Worm (Caenorhabditis elegans) whole organism, L1 larva: ENCODE data around the gene osm-1.

Source experiments
- C34B4.2 ChIP-seq: sonication (generic microtip); optimal IDR thresholded peaks from 2 replicates; lab custom pipeline; 2017; ENCODE audit warnings: mild to moderate bottlenecking, missing genetic modification characterization, missing compliant biosample characterization
- F16B12.6 ChIP-seq: fragments of 150-350 bp; optimal IDR thresholded peaks from 2 replicates; lab custom pipeline; 2014; ENCODE audit warnings: missing biosample characterization, missing genetic modification characterization
- aha-1 ChIP-seq: fragments of 150-350 bp; optimal IDR thresholded peaks from 2 replicates; lab custom pipeline; 2014; ENCODE audit warnings: missing biosample characterization, missing genetic modification characterization
- alr-1 ChIP-seq: fragments of 200-800 bp; sonication (Bioruptor generic); optimal IDR thresholded peaks from 2 replicates; lab custom pipeline; 2018; ENCODE audit warnings: borderline replicate concordance, mild to moderate bottlenecking, missing genetic modification characterization, missing compliant biosample characterization
- ama-1 ChIP-seq: fragments of 150-350 bp; optimal IDR thresholded peaks from 2 replicates; lab custom pipeline; 2014
- ceh-63 ChIP-seq: fragments of 200-800 bp; sonication (Bioruptor generic); optimal IDR thresholded peaks from 2 replicates; lab custom pipeline; 2018; ENCODE audit warnings: mild to moderate bottlenecking, missing genetic modification characterization, missing compliant biosample characterization
- ceh-82 ChIP-seq, 3 experiments: fragments of 150-350 bp in 1 of 3; sonication (generic microtip) in 2 of 3; optimal IDR thresholded peaks; 2 replicates each; lab custom pipeline; 2014 to 2017; ENCODE audit warnings: missing biosample characterization in 3 of 3, missing genetic modification characterization in 3 of 3
- ces-1 ChIP-seq: fragments of 150-350 bp; optimal IDR thresholded peaks from 2 replicates; lab custom pipeline; 2014; ENCODE audit warnings: missing biosample characterization, missing genetic modification reagents, missing genetic modification characterization
- dpl-1 ChIP-seq, 3 experiments: fragments of 150-350 bp in 2 of 3; sonication (generic microtip) in 1 of 3; optimal IDR thresholded peaks; 2 replicates each; lab custom pipeline; 2014 to 2017; ENCODE audit warnings: missing biosample characterization in 3 of 3, missing genetic modification characterization in 3 of 3, missing genetic modification reagents in 3 of 3
- dsc-1 ChIP-seq: sonication (generic microtip); optimal IDR thresholded peaks from 2 replicates; lab custom pipeline; 2016; ENCODE audit warnings: mild to moderate bottlenecking, missing genetic modification characterization, missing compliant biosample characterization
- efl-1 ChIP-seq, 4 experiments: fragments of 150-350 bp; optimal IDR thresholded peaks in 3 of 4; peaks in 1 of 4; 1 replicate in 1 of 4; 2 replicates in 3 of 4; lab custom pipeline; 2014; ENCODE audit warnings: missing biosample characterization in 2 of 4, missing genetic modification characterization in 2 of 4, missing genetic modification reagents in 2 of 4
- efl-3 ChIP-seq: fragments of 200-800 bp; sonication (Bioruptor generic); optimal IDR thresholded peaks from 2 replicates; lab custom pipeline; 2018; ENCODE audit warnings: mild to moderate bottlenecking, missing genetic modification characterization, missing compliant biosample characterization
- egl-13 ChIP-seq: sonication (generic microtip); optimal IDR thresholded peaks from 2 replicates; lab custom pipeline; 2016; ENCODE audit warnings: missing genotype, missing genetic modification reagents, missing genetic modification characterization, missing compliant biosample characterization
- fkh-10 ChIP-seq: sonication (generic microtip); optimal IDR thresholded peaks from 2 replicates; lab custom pipeline; 2017; ENCODE audit warnings: missing biosample characterization, missing genetic modification reagents, missing genetic modification characterization
- fkh-4 ChIP-seq: sonication (generic microtip); optimal IDR thresholded peaks from 2 replicates; lab custom pipeline; 2016; ENCODE audit warnings: missing compliant biosample characterization, missing genetic modification characterization, borderline replicate concordance
- fkh-8 ChIP-seq: sonication (generic microtip); optimal IDR thresholded peaks from 2 replicates; lab custom pipeline; 2016; ENCODE audit warnings: mild to moderate bottlenecking, missing genetic modification characterization, missing compliant biosample characterization
- hlh-17 ChIP-seq: fragments of 200-800 bp; sonication (Bioruptor generic); optimal IDR thresholded peaks from 2 replicates; lab custom pipeline; 2018; ENCODE audit warnings: missing genetic modification characterization, mild to moderate bottlenecking, missing compliant biosample characterization, moderate library complexity, borderline replicate concordance
- isw-1 ChIP-seq: fragments of 200-800 bp; sonication (Bioruptor generic); IDR thresholded peaks from 2 replicates; pipeline ENCODE4 v1.3.6; 2022; ENCODE audit warnings: missing genetic modification characterization, missing compliant biosample characterization
- lin-14 ChIP-seq: fragments of 200-800 bp; sonication (Bioruptor generic); optimal IDR thresholded peaks from 2 replicates; lab custom pipeline; 2018; ENCODE audit warnings: mild to moderate bottlenecking, missing genetic modification characterization, moderate library complexity, missing compliant biosample characterization
- lin-15B ChIP-seq: fragments of 150-350 bp; sonication (generic microtip); optimal IDR thresholded peaks from 3 replicates; lab custom pipeline; 2014; ENCODE audit warnings: missing biosample characterization, missing genetic modification characterization
- lin-39 ChIP-seq: fragments of 150-350 bp; optimal IDR thresholded peaks from 2 replicates; lab custom pipeline; 2014; ENCODE audit warnings: missing biosample characterization, missing genetic modification reagents, missing genetic modification characterization
- lir-3 ChIP-seq: sonication (generic microtip); optimal IDR thresholded peaks from 2 replicates; lab custom pipeline; 2016; ENCODE audit warnings: mild to moderate bottlenecking, missing genetic modification characterization, moderate library complexity, missing compliant biosample characterization; ENCODE audit not compliant: poor library complexity
- lsy-2 ChIP-seq, 2 experiments: fragments of 150-350 bp; optimal IDR thresholded peaks; 2 replicates each; lab custom pipeline; 2014; ENCODE audit warnings: missing biosample characterization in 2 of 2, missing genetic modification characterization in 2 of 2
- mab-9 ChIP-seq: fragments of 200-800 bp; sonication (Bioruptor generic); IDR thresholded peaks from 2 replicates; pipeline ENCODE4 v1.3.6; 2022; ENCODE audit warnings: missing genetic modification reagents, missing genetic modification characterization, missing compliant biosample characterization
- mef-2 ChIP-seq: fragments of 150-350 bp; optimal IDR thresholded peaks from 2 replicates; lab custom pipeline; 2014; ENCODE audit warnings: missing biosample characterization, missing genetic modification characterization
- mep-1 ChIP-seq: fragments of 150-350 bp; optimal IDR thresholded peaks from 2 replicates; lab custom pipeline; 2014; ENCODE audit warnings: missing biosample characterization, missing genetic modification characterization
- nhr-12 ChIP-seq: sonication (generic microtip); optimal IDR thresholded peaks from 2 replicates; lab custom pipeline; 2017; ENCODE audit warnings: missing biosample characterization, missing genetic modification characterization
- nhr-19 ChIP-seq: fragments of 200-800 bp; sonication (Bioruptor generic); conservative IDR thresholded peaks from 2 replicates; pipeline ENCODE4 v1.3.6; 2022; ENCODE audit warnings: missing genetic modification characterization, missing compliant biosample characterization
- nhr-237 ChIP-seq: fragments of 150-350 bp; optimal IDR thresholded peaks from 2 replicates; lab custom pipeline; 2014; ENCODE audit warnings: missing biosample characterization, missing genetic modification characterization
- nhr-28 ChIP-seq: fragments of 150-350 bp; optimal IDR thresholded peaks from 2 replicates; lab custom pipeline; 2014; ENCODE audit warnings: missing biosample characterization, missing genetic modification characterization
- nhr-71 ChIP-seq: sonication (generic microtip); optimal IDR thresholded peaks from 2 replicates; lab custom pipeline; 2016; ENCODE audit warnings: mild to moderate bottlenecking, missing genetic modification characterization, moderate library complexity, missing compliant biosample characterization
- nhr-76 ChIP-seq: sonication (generic microtip); optimal IDR thresholded peaks from 2 replicates; lab custom pipeline; 2017; ENCODE audit warnings: missing biosample characterization, missing genetic modification characterization
- nhr-77 ChIP-seq: fragments of 150-350 bp; optimal IDR thresholded peaks from 2 replicates; lab custom pipeline; 2014; ENCODE audit warnings: missing biosample characterization, missing genetic modification characterization
- nhr-84 ChIP-seq: sonication (generic microtip); optimal IDR thresholded peaks from 2 replicates; lab custom pipeline; 2017; ENCODE audit warnings: missing biosample characterization, missing genetic modification characterization
- nhr-85 ChIP-seq: sonication (generic microtip); peaks from one replicate; lab custom pipeline; 2016; ENCODE audit warnings: missing genetic modification characterization, inconsistent platforms, missing compliant biosample characterization
- nhr-90 ChIP-seq: sonication (generic microtip); optimal IDR thresholded peaks from 2 replicates; lab custom pipeline; 2016; ENCODE audit warnings: mild to moderate bottlenecking, missing genetic modification characterization, missing compliant biosample characterization; ENCODE audit not compliant: poor library complexity
- pag-3 ChIP-seq: sonication (generic microtip); optimal IDR thresholded peaks from 2 replicates; lab custom pipeline; 2017; ENCODE audit warnings: missing genetic modification characterization, mild to moderate bottlenecking, missing compliant biosample characterization, antibody characterized with exemption, borderline replicate concordance; ENCODE audit not compliant: insufficient read depth
- rnt-1 ChIP-seq: sonication (generic microtip); optimal IDR thresholded peaks from 2 replicates; lab custom pipeline; 2016; ENCODE audit warnings: mild to moderate bottlenecking, missing genetic modification characterization, moderate library complexity, missing compliant biosample characterization
- snpc-4 ChIP-seq: fragments of 150-350 bp; optimal IDR thresholded peaks from 2 replicates; lab custom pipeline; 2014; ENCODE audit warnings: missing biosample characterization, missing genetic modification characterization
- snu-23 ChIP-seq: sonication (generic microtip); optimal IDR thresholded peaks from 2 replicates; lab custom pipeline; 2016; ENCODE audit warnings: missing genetic modification characterization, missing compliant biosample characterization
- sox-4 ChIP-seq: sonication (generic microtip); optimal IDR thresholded peaks from 2 replicates; lab custom pipeline; 2016; ENCODE audit warnings: missing genetic modification characterization, missing compliant biosample characterization
- sptf-1 ChIP-seq: fragments of 150-350 bp; optimal IDR thresholded peaks from 2 replicates; lab custom pipeline; 2014; ENCODE audit warnings: missing biosample characterization, missing genetic modification characterization
- sup-37 ChIP-seq: fragments of 200-800 bp; sonication (Bioruptor generic); optimal IDR thresholded peaks from 2 replicates; lab custom pipeline; 2018; ENCODE audit warnings: mild to moderate bottlenecking, missing genetic modification characterization, missing compliant biosample characterization
- swsn-7 ChIP-seq: sonication (generic microtip); optimal IDR thresholded peaks from 2 replicates; lab custom pipeline; 2016; ENCODE audit warnings: missing genetic modification characterization, missing compliant biosample characterization
- tlp-1 ChIP-seq: fragments of 150-350 bp; optimal IDR thresholded peaks from 2 replicates; lab custom pipeline; 2014; ENCODE audit warnings: missing biosample characterization, missing genetic modification characterization
- unc-130 ChIP-seq: fragments of 150-350 bp; optimal IDR thresholded peaks from 2 replicates; lab custom pipeline; 2017; ENCODE audit warnings: missing biosample characterization, missing genetic modification characterization, inconsistent platforms
- unc-62 ChIP-seq: fragments of 150-350 bp; optimal IDR thresholded peaks from 2 replicates; lab custom pipeline; 2014; ENCODE audit warnings: missing biosample characterization, missing genetic modification reagents, missing genetic modification characterization
- unc-86 ChIP-seq: sonication (generic microtip); optimal IDR thresholded peaks from 2 replicates; lab custom pipeline; 2016; ENCODE audit warnings: missing genetic modification characterization, missing compliant biosample characterization
- vab-15 ChIP-seq: sonication (generic microtip); optimal IDR thresholded peaks from 2 replicates; lab custom pipeline; 2017; ENCODE audit warnings: missing genotype, mild to moderate bottlenecking, missing genetic modification characterization, missing compliant biosample characterization
- xbp-1 ChIP-seq: sonication (generic microtip); optimal IDR thresholded peaks from 2 replicates; lab custom pipeline; 2016; ENCODE audit warnings: missing genetic modification characterization, missing compliant biosample characterization
- zag-1 ChIP-seq: fragments of 150-350 bp; optimal IDR thresholded peaks from 2 replicates; lab custom pipeline; 2014; ENCODE audit warnings: missing biosample characterization, missing genetic modification characterization
- ztf-11 ChIP-seq, 2 experiments: sonication (generic microtip); optimal IDR thresholded peaks; 2 replicates each; lab custom pipeline; 2016 to 2017; ENCODE audit warnings: missing genetic modification characterization in 2 of 2, missing biosample characterization in 1 of 2, missing compliant biosample characterization in 1 of 2
- ztf-4 ChIP-seq: fragments of 150-350 bp; optimal IDR thresholded peaks from 2 replicates; lab custom pipeline; 2014; ENCODE audit warnings: missing biosample characterization, missing genetic modification characterization

osm-1 gene

DNA sequence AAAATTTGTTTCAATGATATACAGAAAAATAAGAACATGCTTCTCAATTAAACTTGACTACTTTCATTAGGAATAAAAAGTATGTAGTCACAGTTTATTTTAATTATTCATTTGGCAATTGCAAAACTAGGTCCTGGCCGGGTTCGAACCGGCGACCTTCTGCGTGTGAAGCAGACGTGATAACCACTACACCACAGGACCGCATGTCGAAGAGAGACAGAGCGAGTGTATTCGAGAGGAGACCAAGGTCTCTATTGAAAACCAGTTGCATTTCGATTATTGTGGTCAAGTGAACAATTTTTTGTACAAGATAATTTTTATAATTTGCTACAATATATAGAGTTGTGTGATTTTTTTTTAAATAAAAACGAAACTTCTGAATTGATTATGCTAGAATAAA, 50.3 kb downstream of the osm-1 start:
- TF ChIP-seq egl-13 (tag; lab: Kevin White, UChicago): peak; percentile 28
- no peak for TF ChIP-seq lin-15B (tag; lab: Kevin White, UChicago)
- peak in 1 of 2 experiments; percentile 19 for TF ChIP-seq ztf-11 (tag; optimal IDR thresholded peaks at IDR 0.05; lab: Kevin White, UChicago)
- no peak for TF ChIP-seq nhr-84 (tag; lab: Kevin White, UChicago)
- TF ChIP-seq unc-62: no peak
- TF ChIP-seq C34B4.2 (tag; lab: Kevin White, UChicago): no peak
- TF ChIP-seq nhr-19 (GFP tag; lab: Robert Waterston, UW): peak; percentile 67
- peak; percentile 76 for TF ChIP-seq dsc-1 (tag; lab: Kevin White, UChicago)
- peak; percentile 63 for TF ChIP-seq nhr-85
- TF ChIP-seq nhr-12 (tag; lab: Kevin White, UChicago): no peak
- no peak for TF ChIP-seq aha-1 (tag; lab: Kevin White, UChicago)
- TF ChIP-seq unc-86 (tag; lab: Kevin White, UChicago): peak; percentile 28
- TF ChIP-seq swsn-7 (tag; lab: Kevin White, UChicago): peak; percentile 66
- TF ChIP-seq mab-9 (GFP tag; lab: Robert Waterston, UW): no peak
- peak; percentile 78 for TF ChIP-seq nhr-90 (tag; lab: Kevin White, UChicago)
- TF ChIP-seq fkh-4 (tag; lab: Kevin White, UChicago): no peak
- TF ChIP-seq alr-1: no peak
- no peak for TF ChIP-seq nhr-76 (tag; lab: Kevin White, UChicago)
- TF ChIP-seq mef-2 (tag; lab: Kevin White, UChicago): no peak
- TF ChIP-seq ceh-63 (GFP tag; lab: Kevin White, UChicago): no peak
- peak; percentile 28 for TF ChIP-seq efl-1 (optimal IDR thresholded peaks at IDR 0.05; lab: Kevin White, UChicago)
- TF ChIP-seq efl-1 (GFP tag; optimal IDR thresholded peaks at IDR 0.05 in 1 of 2; lab: Kevin White, UChicago): peak in 1 of 2 experiments; percentile 83
- TF ChIP-seq lin-14 (GFP tag; lab: Kevin White, UChicago): peak; percentile 70
- peak; percentile 33 to 61 for TF ChIP-seq lsy-2 (tag; optimal IDR thresholded peaks at IDR 0.05; lab: Kevin White, UChicago)
- peak in 2 of 3 experiments; percentile 7 to 21 for TF ChIP-seq dpl-1 (GFP tag; optimal IDR thresholded peaks at IDR 0.05; lab: Kevin White, UChicago)
- TF ChIP-seq sox-4 (tag; lab: Kevin White, UChicago): peak; percentile 55
- peak; percentile 65 for TF ChIP-seq rnt-1 (tag; lab: Kevin White, UChicago)
- no peak for TF ChIP-seq sup-37 (GFP tag; lab: Kevin White, UChicago)
- peak; percentile 38 to 54 (median 46) for TF ChIP-seq ceh-82 (tag; optimal IDR thresholded peaks at IDR 0.05; lab: Kevin White, UChicago)
- TF ChIP-seq vab-15 (tag; lab: Kevin White, UChicago): no peak
- TF ChIP-seq lin-39: no peak
- no peak for TF ChIP-seq zag-1 (tag; lab: Kevin White, UChicago)
- no peak for TF ChIP-seq pag-3
- TF ChIP-seq fkh-8 (tag; lab: Kevin White, UChicago): peak; percentile 64
- peak; percentile 61 for TF ChIP-seq nhr-77 (tag; lab: Kevin White, UChicago)
- TF ChIP-seq isw-1 (GFP tag; lab: Robert Waterston, UW): no peak
- TF ChIP-seq snpc-4: peak; percentile 15
- TF ChIP-seq nhr-71 (tag; lab: Kevin White, UChicago): peak; percentile 78
- no peak for TF ChIP-seq ces-1 (GFP tag; lab: Kevin White, UChicago)
- no peak for TF ChIP-seq efl-3 (GFP tag; lab: Kevin White, UChicago)
- TF ChIP-seq unc-130: peak; percentile 14
- TF ChIP-seq tlp-1 (tag; lab: Kevin White, UChicago): no peak
- peak; percentile 81 for TF ChIP-seq mep-1 (tag; lab: Kevin White, UChicago)
- TF ChIP-seq xbp-1 (tag; lab: Kevin White, UChicago): peak; percentile 46
- no peak for TF ChIP-seq ama-1 (lab: Kevin White, UChicago)
- peak; percentile 87 for TF ChIP-seq snu-23 (GFP tag; lab: Kevin White, UChicago)
- TF ChIP-seq lir-3 (tag; lab: Kevin White, UChicago): peak; percentile 63
- no peak for TF ChIP-seq ztf-4 (tag; lab: Kevin White, UChicago)
- no peak for TF ChIP-seq nhr-28
- peak; percentile 51 for TF ChIP-seq fkh-10 (GFP tag; lab: Kevin White, UChicago)
- no peak for TF ChIP-seq hlh-17 (GFP tag; lab: Kevin White, UChicago)
- TF ChIP-seq F16B12.6 (tag; lab: Kevin White, UChicago): no peak
- peak; percentile 6 for TF ChIP-seq nhr-237 (tag; lab: Kevin White, UChicago)
- TF ChIP-seq sptf-1 (tag; lab: Kevin White, UChicago): no peak
